Worm (Caenorhabditis elegans) whole organism, young adult: ENCODE results near the gene sek-6.

Source experiments
- B0035.1 ChIP-seq: sonication (generic microtip); optimal IDR thresholded peaks from 2 replicates; lab custom pipeline; 2016; ENCODE audit warnings: missing genetic modification characterization, mild to moderate bottlenecking, missing compliant biosample characterization, missing genotype, missing genetic modification reagents
- B0261.1 ChIP-seq: sonication (generic microtip); optimal IDR thresholded peaks from 2 replicates; lab custom pipeline; 2016; ENCODE audit warnings: mild to moderate bottlenecking, missing genetic modification characterization, moderate library complexity, missing compliant biosample characterization
- C06A6.2 ChIP-seq: fragments of 200-800 bp; sonication (Bioruptor generic); conservative IDR thresholded peaks from 2 replicates; pipeline ENCODE4 v1.3.6; 2022; ENCODE audit warnings: missing genetic modification characterization, missing compliant biosample characterization
- D2030.7 ChIP-seq: fragments of 200-800 bp; sonication (Bioruptor generic); IDR thresholded peaks from 2 replicates; pipeline ENCODE4 v1.3.6; 2022; ENCODE audit warnings: missing genetic modification reagents, missing genetic modification characterization, missing compliant biosample characterization
- F55B11.4 ChIP-seq: sonication (generic microtip); optimal IDR thresholded peaks from 2 replicates; lab custom pipeline; 2016; ENCODE audit warnings: missing compliant biosample characterization, missing genetic modification characterization, borderline replicate concordance; ENCODE audit not compliant: insufficient read depth
- Y56A3A.18 ChIP-seq: fragments of 200-800 bp; sonication (Bioruptor generic); IDR thresholded peaks from 2 replicates; pipeline ENCODE4 v1.3.6; 2022; ENCODE audit warnings: missing genetic modification reagents, missing genetic modification characterization, missing compliant biosample characterization
- Y95B8A.8 ChIP-seq: fragments of 200-800 bp; sonication (Bioruptor generic); IDR thresholded peaks from 2 replicates; pipeline ENCODE4 v1.3.6; 2022; ENCODE audit warnings: missing genetic modification reagents, missing genetic modification characterization, missing compliant biosample characterization
- ama-1 ChIP-seq, 3 experiments: fragments of 150-350 bp in 1 of 3; sonication (generic microtip) in 2 of 3; optimal IDR thresholded peaks; 2 replicates each; lab custom pipeline; 2014 to 2018; ENCODE audit warnings: missing biosample characterization in 2 of 3, missing genetic modification characterization in 2 of 3, missing genetic modification reagents in 2 of 3
- atf-7 ChIP-seq: sonication (generic microtip); optimal IDR thresholded peaks from 2 replicates; lab custom pipeline; 2017; ENCODE audit warnings: mild to moderate bottlenecking, missing genetic modification characterization, missing compliant biosample characterization
- bed-1 ChIP-seq: fragments of 200-800 bp; sonication (Bioruptor generic); IDR thresholded peaks from 2 replicates; pipeline ENCODE4 v1.3.6; 2022; ENCODE audit warnings: missing genetic modification reagents, missing genetic modification characterization, missing compliant biosample characterization
- ceh-100 ChIP-seq: fragments of 200-800 bp; sonication (Bioruptor generic); IDR thresholded peaks from 2 replicates; pipeline ENCODE4 v1.3.6; 2022; ENCODE audit warnings: missing genetic modification reagents, missing genetic modification characterization, missing compliant biosample characterization
- chd-7 ChIP-seq: sonication (generic microtip); optimal IDR thresholded peaks from 2 replicates; lab custom pipeline; 2016; ENCODE audit warnings: mild to moderate bottlenecking, missing genetic modification characterization, moderate library complexity, missing compliant biosample characterization
- die-1 ChIP-seq: sonication (generic microtip); optimal IDR thresholded peaks from 2 replicates; lab custom pipeline; 2016; ENCODE audit warnings: missing genotype, mild to moderate bottlenecking, missing genetic modification characterization, missing compliant biosample characterization
- dox-1 ChIP-seq: fragments of 200-800 bp; sonication (Bioruptor generic); IDR thresholded peaks from 2 replicates; pipeline ENCODE4 v1.3.6; 2022; ENCODE audit warnings: missing genetic modification reagents, missing genetic modification characterization, missing compliant biosample characterization
- dpff-1 ChIP-seq: sonication (generic microtip); optimal IDR thresholded peaks from 2 replicates; lab custom pipeline; 2017; ENCODE audit warnings: mild to moderate bottlenecking, missing genetic modification characterization, missing compliant biosample characterization
- dpl-1 ChIP-seq: fragments of 150-350 bp; optimal IDR thresholded peaks from 2 replicates; lab custom pipeline; 2014; ENCODE audit warnings: missing biosample characterization, missing genetic modification reagents, missing genetic modification characterization
- efl-1 ChIP-seq: fragments of 150-350 bp; optimal IDR thresholded peaks from 2 replicates; lab custom pipeline; 2014; ENCODE audit warnings: missing biosample characterization, missing genetic modification reagents, missing genetic modification characterization
- ekl-4 ChIP-seq: fragments of 200-800 bp; sonication (Bioruptor generic); IDR thresholded peaks from 2 replicates; pipeline ENCODE4 v1.3.6; 2022; ENCODE audit warnings: missing genetic modification reagents, missing genetic modification characterization, missing compliant biosample characterization
- let-526 ChIP-seq: fragments of 200-800 bp; sonication (Bioruptor generic); IDR thresholded peaks from 2 replicates; pipeline ENCODE4 v1.3.6; 2022; ENCODE audit warnings: missing genetic modification reagents, missing genetic modification characterization, missing compliant biosample characterization
- let-607 ChIP-seq, 2 experiments: fragments of 200-800 bp in 1 of 2; sonication (Bioruptor generic) in 1 of 2; sonication (generic microtip) in 1 of 2; optimal IDR thresholded peaks; 2 replicates each; lab custom pipeline; 2016 to 2018; ENCODE audit warnings: mild to moderate bottlenecking in 2 of 2, missing compliant biosample characterization in 2 of 2, missing genetic modification characterization in 2 of 2, moderate library complexity in 2 of 2, missing genotype in 1 of 2
- lin-40 ChIP-seq: sonication (generic microtip); optimal IDR thresholded peaks from 2 replicates; lab custom pipeline; 2016; ENCODE audit warnings: missing genetic modification characterization, mild to moderate bottlenecking, missing compliant biosample characterization, missing genotype, missing genetic modification reagents
- lin-54 ChIP-seq: fragments of 200-800 bp; sonication (Bioruptor generic); optimal IDR thresholded peaks from 2 replicates; lab custom pipeline; 2018; ENCODE audit warnings: mild to moderate bottlenecking, missing genetic modification characterization, missing compliant biosample characterization
- lir-1 ChIP-seq: fragments of 200-800 bp; sonication (Bioruptor generic); conservative IDR thresholded peaks from 2 replicates; pipeline ENCODE4 v1.3.6; 2022; ENCODE audit warnings: missing genetic modification reagents, missing genetic modification characterization, missing compliant biosample characterization
- lsl-1 ChIP-seq: fragments of 200-800 bp; sonication (Bioruptor generic); optimal IDR thresholded peaks from 2 replicates; lab custom pipeline; 2018; ENCODE audit warnings: mild to moderate bottlenecking, missing genetic modification characterization, moderate library complexity, missing compliant biosample characterization
- madf-10 ChIP-seq: sonication (generic microtip); optimal IDR thresholded peaks from 2 replicates; lab custom pipeline; 2016; ENCODE audit warnings: mild to moderate bottlenecking, missing genetic modification characterization, missing compliant biosample characterization
- madf-3 ChIP-seq: fragments of 200-800 bp; sonication (Bioruptor generic); IDR thresholded peaks from 2 replicates; pipeline ENCODE4 v1.3.6; 2022; ENCODE audit warnings: missing genetic modification reagents, missing genetic modification characterization, missing compliant biosample characterization
- madf-8 ChIP-seq: fragments of 200-800 bp; sonication (Bioruptor generic); conservative IDR thresholded peaks from 2 replicates; pipeline ENCODE4 v1.3.6; 2022; ENCODE audit warnings: missing genetic modification reagents, missing genetic modification characterization, missing compliant biosample characterization
- mes-4 ChIP-seq: sonication (generic microtip); optimal IDR thresholded peaks from 2 replicates; lab custom pipeline; 2016; ENCODE audit warnings: missing genotype, missing genetic modification characterization, missing compliant biosample characterization
- nhr-27 ChIP-seq: fragments of 200-800 bp; sonication (Bioruptor generic); optimal IDR thresholded peaks from 2 replicates; lab custom pipeline; 2018; ENCODE audit warnings: mild to moderate bottlenecking, missing genetic modification characterization, moderate library complexity, missing compliant biosample characterization
- nhr-80 ChIP-seq: sonication (generic microtip); optimal IDR thresholded peaks from 2 replicates; lab custom pipeline; 2016; ENCODE audit warnings: missing genetic modification characterization, missing compliant biosample characterization
- nhr-90 ChIP-seq: sonication (generic microtip); optimal IDR thresholded peaks from 2 replicates; lab custom pipeline; 2016; ENCODE audit warnings: missing genotype, mild to moderate bottlenecking, missing genetic modification characterization, missing compliant biosample characterization
- pbrm-1 ChIP-seq: fragments of 200-800 bp; sonication (Bioruptor generic); IDR thresholded peaks from 2 replicates; pipeline ENCODE4 v1.3.6; 2022; ENCODE audit warnings: missing genetic modification reagents, missing genetic modification characterization, missing compliant biosample characterization
- rcor-1 ChIP-seq: fragments of 200-800 bp; sonication (Bioruptor generic); IDR thresholded peaks from 2 replicates; pipeline ENCODE4 v1.3.6; 2022; ENCODE audit warnings: missing genetic modification reagents, missing genetic modification characterization, missing compliant biosample characterization
- somi-1 ChIP-seq: fragments of 200-800 bp; sonication (Bioruptor generic); optimal IDR thresholded peaks from 2 replicates; lab custom pipeline; 2018; ENCODE audit warnings: mild to moderate bottlenecking, missing genetic modification characterization, missing compliant biosample characterization
- tbx-9 ChIP-seq: sonication (generic microtip); optimal IDR thresholded peaks from 2 replicates; lab custom pipeline; 2016; ENCODE audit warnings: borderline replicate concordance, missing genetic modification characterization, inconsistent platforms, missing compliant biosample characterization
- ztf-26 ChIP-seq: sonication (generic microtip); optimal IDR thresholded peaks from 2 replicates; lab custom pipeline; 2017; ENCODE audit warnings: missing genetic modification characterization, missing compliant biosample characterization
- ztf-28 ChIP-seq: fragments of 200-800 bp; sonication (Bioruptor generic); IDR thresholded peaks from 2 replicates; pipeline ENCODE4 v1.3.6; 2022; ENCODE audit warnings: missing genetic modification reagents, missing genetic modification characterization, missing compliant biosample characterization

Gene sek-6

ce11 chrX:10049160-10049559 is 18.2 kb downstream of the sek-6 start, which contains the start of gene gnrr-3:
Gene gnrr-3 (plus strand): TSS chrX:10049460.
- TF ChIP-seq nhr-27 (tag; lab: Kevin White, UChicago): no peak
- TF ChIP-seq lsl-1 (GFP tag; lab: Kevin White, UChicago): no peak
- no peak for TF ChIP-seq B0261.1

ce11 chrX:10051625-10052024 is 20.7 kb downstream of the sek-6 start:
- TF ChIP-seq ztf-28 (GFP tag; lab: Robert Waterston, UW) (no peak), lsl-1 (GFP tag; lab: Kevin White, UChicago) (no peak), somi-1 (GFP tag; lab: Kevin White, UChicago) (peak; percentile 58), let-607 (tag; optimal IDR thresholded peaks at IDR 0.05; lab: Kevin White, UChicago) (peak in 1 of 2 experiments; percentile 37), ztf-26 (tag; lab: Kevin White, UChicago) (peak; percentile 44), madf-10 (tag; lab: Kevin White, UChicago) (peak; percentile 5), nhr-80 (peak; percentile 76), dpff-1 (tag; lab: Kevin White, UChicago) (no peak), atf-7 (tag; lab: Kevin White, UChicago) (peak; percentile 61), dox-1 (GFP tag; lab: Robert Waterston, UW) (0 out of 2 replicates have a peak, but pooled peaks have one; percentile 18), C06A6.2 (GFP tag; lab: Robert Waterston, UW) (peak; percentile 44; the same call in 1 of the 2 replicates)

DNA sequence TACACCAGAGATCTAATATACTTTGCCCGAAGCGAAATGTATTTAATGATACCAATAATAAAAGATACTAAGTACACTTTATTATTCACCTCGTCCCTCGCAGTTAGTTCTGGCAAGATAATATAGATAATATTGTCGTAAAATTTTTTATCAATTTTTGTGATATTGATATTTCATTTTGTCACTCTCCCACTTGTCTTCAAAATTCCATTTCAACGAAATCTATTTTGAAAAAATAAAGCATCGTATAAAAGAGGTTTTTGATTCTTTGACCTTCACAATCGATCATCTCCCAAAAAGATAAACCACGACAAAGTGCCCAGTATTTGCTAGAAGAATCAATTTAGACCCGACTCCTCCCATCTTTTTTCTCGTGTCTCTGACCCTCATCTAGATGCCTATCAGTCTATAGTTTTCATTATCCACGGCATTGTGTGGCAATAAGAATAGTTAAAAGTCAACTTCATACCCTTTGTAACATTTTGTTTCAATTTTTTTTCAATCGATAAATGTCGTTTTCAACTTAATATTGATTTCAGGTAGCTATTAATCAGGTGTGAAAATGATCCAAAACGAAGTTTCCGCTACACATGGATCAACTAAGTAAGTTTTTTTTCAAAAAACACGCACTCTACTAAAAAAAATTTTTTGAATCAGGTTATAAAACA is 22.9 kb downstream of the sek-6 start, which contains the start of gene cbs-1:
cbs-1 (plus strand) TSS at position 534 of the 668 bp plus-strand sequence.
- TF ChIP-seq ceh-100 (GFP tag; lab: Robert Waterston, UW) (no peak), Y95B8A.8 (no peak), let-526 (GFP tag; lab: Robert Waterston, UW) (no peak), die-1 (tag; lab: Kevin White, UChicago) (no peak), nhr-80 (peak; percentile 9)

DNA sequence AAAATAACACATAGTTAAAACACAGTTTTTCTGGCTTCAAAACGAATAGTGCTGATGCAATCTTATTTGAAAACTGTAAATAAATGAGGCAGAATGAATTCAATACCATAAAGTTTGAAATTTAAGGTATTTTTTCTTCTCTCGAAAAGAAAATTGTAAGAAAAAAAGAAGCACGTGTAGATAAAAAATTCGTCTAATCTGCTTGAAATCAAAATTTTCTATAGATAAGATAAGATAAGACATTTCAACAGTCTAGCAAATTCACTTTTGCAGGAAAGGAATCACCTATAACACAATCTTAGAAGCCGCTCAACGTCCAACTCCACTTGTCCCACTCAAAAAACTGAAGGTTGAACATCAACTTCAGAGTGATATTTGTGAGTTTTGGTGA is 23.5 kb downstream of the sek-6 start:
- TF ChIP-seq lin-54: no peak
- no peak for TF ChIP-seq pbrm-1
- TF ChIP-seq lin-40: no peak
- TF ChIP-seq rcor-1 (GFP tag; lab: Robert Waterston, UW): no peak
- TF ChIP-seq bed-1: no peak
- no peak for TF ChIP-seq madf-8
- no peak for TF ChIP-seq mes-4 (tag; lab: Kevin White, UChicago)
- no peak for TF ChIP-seq dpl-1 (GFP tag; lab: Kevin White, UChicago)

- TF ChIP-seq tbx-9 (tag; lab: Kevin White, UChicago) (no peak), madf-3 (no peak), F55B11.4 (tag; lab: Kevin White, UChicago) (no peak), ekl-4 (GFP tag; lab: Robert Waterston, UW) (no peak), lin-40 (no peak), Y56A3A.18 (no peak), nhr-90 (no peak), chd-7 (tag; lab: Kevin White, UChicago) (no peak), lir-1 (no peak), B0035.1 (no peak), ama-1 (optimal IDR thresholded peaks at IDR 0.05; lab: Kevin White, UChicago) (no peak), ama-1 (GFP tag; optimal IDR thresholded peaks at IDR 0.05; lab: Kevin White, UChicago) (no peak), efl-1 (GFP tag; lab: Kevin White, UChicago) (no peak), D2030.7 (GFP tag; lab: Robert Waterston, UW) (no peak), lsl-1 (GFP tag; lab: Kevin White, UChicago) (no peak)
These were observed 27.4 kb downstream of the sek-6 start, which contains the start of gene ZC373.2 for ce11 chrX:10058332-10058731. Gene ZC373.2 (minus strand): TSS chrX:10058432.
